Worm (Caenorhabditis elegans) whole organism, L1 larva: ENCODE data around the gene fbxa-166.

Source experiments
- elt-2 ChIP-seq: sonication (generic microtip); optimal IDR thresholded peaks from 2 replicates; lab custom pipeline; 2016; ENCODE audit warnings: missing genetic modification characterization, mild to moderate bottlenecking, inconsistent platforms, missing compliant biosample characterization, missing genetic modification reagents
- fos-1 ChIP-seq: fragments of 150-350 bp; optimal IDR thresholded peaks from 2 replicates; lab custom pipeline; 2014; ENCODE audit warnings: missing biosample characterization, missing genetic modification characterization
- lin-15B ChIP-seq: fragments of 150-350 bp; sonication (generic microtip); optimal IDR thresholded peaks from 3 replicates; lab custom pipeline; 2014; ENCODE audit warnings: missing biosample characterization, missing genetic modification characterization
- nhr-11 ChIP-seq: fragments of 150-350 bp; optimal IDR thresholded peaks from 2 replicates; lab custom pipeline; 2014; ENCODE audit warnings: missing biosample characterization, missing genetic modification characterization
- nhr-20 ChIP-seq: sonication (generic microtip); optimal IDR thresholded peaks from 2 replicates; lab custom pipeline; 2016; ENCODE audit warnings: mild to moderate bottlenecking, missing genetic modification characterization, missing compliant biosample characterization
- nhr-90 ChIP-seq: sonication (generic microtip); optimal IDR thresholded peaks from 2 replicates; lab custom pipeline; 2016; ENCODE audit warnings: mild to moderate bottlenecking, missing genetic modification characterization, missing compliant biosample characterization; ENCODE audit not compliant: poor library complexity
- pqm-1 ChIP-seq: sonication (generic microtip); optimal IDR thresholded peaks from 3 replicates; lab custom pipeline; 2017; ENCODE audit warnings: missing biosample characterization, missing genetic modification characterization
- skn-1 ChIP-seq: fragments of 150-350 bp; optimal IDR thresholded peaks from 2 replicates; lab custom pipeline; 2014; ENCODE audit warnings: missing biosample characterization, missing genetic modification characterization
- sox-4 ChIP-seq: sonication (generic microtip); optimal IDR thresholded peaks from 2 replicates; lab custom pipeline; 2016; ENCODE audit warnings: missing genetic modification characterization, missing compliant biosample characterization
- sptf-1 ChIP-seq: fragments of 150-350 bp; optimal IDR thresholded peaks from 2 replicates; lab custom pipeline; 2014; ENCODE audit warnings: missing biosample characterization, missing genetic modification characterization
- swsn-7 ChIP-seq: sonication (generic microtip); optimal IDR thresholded peaks from 2 replicates; lab custom pipeline; 2016; ENCODE audit warnings: missing genetic modification characterization, missing compliant biosample characterization
- tbx-2 ChIP-seq: sonication (generic microtip); optimal IDR thresholded peaks from 2 replicates; lab custom pipeline; 2016; ENCODE audit warnings: missing genetic modification characterization, missing compliant biosample characterization

ce11 chrII:1576030-1576429 is 42.8 kb downstream of the fbxa-166 start, which contains the start of gene K05F6.10:
- TF ChIP-seq swsn-7 (tag; lab: Kevin White, UChicago): no peak
- TF ChIP-seq tbx-2 (tag; lab: Kevin White, UChicago): no peak
- TF ChIP-seq lin-15B (tag; lab: Kevin White, UChicago): no peak
- no peak for TF ChIP-seq fos-1 (tag; lab: Kevin White, UChicago)
- no peak for TF ChIP-seq sptf-1 (tag; lab: Kevin White, UChicago)
- TF ChIP-seq pqm-1 (tag; lab: Kevin White, UChicago): no peak
- TF ChIP-seq nhr-20 (tag; lab: Kevin White, UChicago): no peak
- no peak for TF ChIP-seq sox-4 (tag; lab: Kevin White, UChicago)
- no peak for TF ChIP-seq skn-1 (tag; lab: Kevin White, UChicago)
- no peak for TF ChIP-seq nhr-90 (tag; lab: Kevin White, UChicago)
- no peak for TF ChIP-seq elt-2
- no peak for TF ChIP-seq nhr-11
